Fruit fly (Drosophila melanogaster): ENCODE data around the gene pst.

pst gene

dm6 chr3L:7356386-7357117, 3.5 kb downstream of the pst start, which contains the start of gene CTCF (continued):
- TF ChIP-seq Xrp1 (GFP tag; IDR thresholded peaks at IDR 0.05), result peak; percentile 33
- TF ChIP-seq gsb-n (tag; optimal IDR thresholded peaks at IDR 0.05), result peak; percentile 87
- TF ChIP-seq Oli (tag; optimal IDR thresholded peaks at IDR 0.05), result peak; percentile 32
- peak; percentile 5 for TF ChIP-seq salm (tag; optimal IDR thresholded peaks at IDR 0.05)
- TF ChIP-seq unpg (GFP tag; optimal IDR thresholded peaks at IDR 0.05), result peak; percentile 20

DNA sequence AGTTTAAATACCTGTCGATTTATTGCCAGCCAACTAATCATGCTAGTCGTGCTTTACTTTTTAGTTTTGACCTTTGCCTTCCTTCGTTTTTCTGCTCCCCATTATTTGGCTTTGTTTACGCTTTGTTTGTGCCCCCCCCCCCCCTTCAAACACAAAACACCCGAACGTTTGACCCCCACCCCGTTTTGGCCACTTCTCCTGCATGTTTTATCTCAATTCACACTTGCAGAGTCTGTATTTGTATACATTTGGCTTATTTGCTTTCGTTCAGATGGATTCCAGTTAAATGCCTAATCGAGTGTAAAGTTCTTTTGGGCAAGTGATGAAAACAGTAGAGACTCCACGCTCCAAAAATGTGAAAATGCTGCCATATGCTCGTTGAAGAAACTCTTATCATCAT, 10.8 kb downstream of the pst start:
- TF ChIP-seq Fer1 (GFP tag; optimal IDR thresholded peaks at IDR 0.05) (peak; percentile 7), Med (GFP tag) (peak; percentile 36), org-1 (GFP tag; optimal IDR thresholded peaks at IDR 0.05) (peak; percentile 56), CG12071 (GFP tag; optimal IDR thresholded peaks at IDR 0.05) (peak; percentile 32), caup (GFP tag; optimal IDR thresholded peaks at IDR 0.05; ENCODE audit: severe bottlenecking) (peak; percentile 6), sug (tag; optimal IDR thresholded peaks at IDR 0.05) (peak; percentile 13), CG18599 (GFP tag; optimal IDR thresholded peaks at IDR 0.05) (peak; percentile 38), lab (GFP tag; optimal IDR thresholded peaks at IDR 0.05) (peak; percentile 57), CG34376 (GFP tag; optimal IDR thresholded peaks at IDR 0.05) (peak; percentile 15), CG2678 (tag; optimal IDR thresholded peaks at IDR 0.05) (peak; percentile 22), sens (GFP tag) (peak; percentile 12), CG1233 (GFP tag; optimal IDR thresholded peaks at IDR 0.05) (peak; percentile 18), Spps (tag; optimal IDR thresholded peaks at IDR 0.05) (no peak), kah (GFP tag; optimal IDR thresholded peaks at IDR 0.05) (peak; percentile 19), cwo (GFP tag; optimal IDR thresholded peaks at IDR 0.05) (peak; percentile 21), pho (GFP tag; optimal IDR thresholded peaks at IDR 0.05) (no peak), twi (tag; optimal IDR thresholded peaks at IDR 0.05) (peak; percentile 21), CG7987 (GFP tag; optimal IDR thresholded peaks at IDR 0.05) (peak; percentile 27), CG13894 (tag; optimal IDR thresholded peaks at IDR 0.05) (peak; percentile 0), CG1024 (GFP tag; IDR thresholded peaks at IDR 0.05) (no peak), CG17328 (GFP tag; IDR thresholded peaks at IDR 0.05) (no peak), CG6813 (GFP tag; optimal IDR thresholded peaks at IDR 0.05) (peak; percentile 23), Meics (GFP tag; optimal IDR thresholded peaks at IDR 0.05) (peak; percentile 16), CG10543 (GFP tag; optimal IDR thresholded peaks at IDR 0.05) (peak; percentile 40), exex (tag; optimal IDR thresholded peaks at IDR 0.05) (peak; percentile 34), Asciz (GFP tag; optimal IDR thresholded peaks at IDR 0.05) (peak; percentile 4), HHEX (GFP tag; optimal IDR thresholded peaks at IDR 0.05) (peak; percentile 10), CG15514 (GFP tag; optimal IDR thresholded peaks at IDR 0.05) (peak; percentile 19), crol (GFP tag; IDR thresholded peaks at IDR 0.05) (peak; percentile 82), so (GFP tag; IDR thresholded peaks at IDR 0.05) (no peak), Hr78 (GFP tag; optimal IDR thresholded peaks at IDR 0.05) (peak in 1 of 2 experiments; percentile 70), CG12769 (tag; optimal IDR thresholded peaks at IDR 0.05) (peak; percentile 27), CG9727 (GFP tag; optimal IDR thresholded peaks at IDR 0.05) (peak; percentile 9), CG9817 (tag; optimal IDR thresholded peaks at IDR 0.05) (no peak), Rfx (GFP tag; IDR thresholded peaks at IDR 0.05) (peak; percentile 41; the same call in 1 of the 2 replicates), stc (GFP tag; IDR thresholded peaks at IDR 0.05) (peak; percentile 46; the same call in 1 of the 2 replicates), Hand (GFP tag; optimal IDR thresholded peaks at IDR 0.05) (peak; percentile 47), CG17568 (GFP tag; optimal IDR thresholded peaks at IDR 0.05) (no peak), ato (GFP tag; IDR thresholded peaks at IDR 0.05; ENCODE audit: partially characterized antibody) (no peak), sob (GFP tag; IDR thresholded peaks at IDR 0.05) (0 out of 2 replicates have a peak, but pooled peaks have one; percentile 15), fu2 (GFP tag; optimal IDR thresholded peaks at IDR 0.05) (no peak)

Measured in whole organism, embryonic.